Worm (Caenorhabditis elegans): ENCODE data around the gene phy-2.

DNA sequence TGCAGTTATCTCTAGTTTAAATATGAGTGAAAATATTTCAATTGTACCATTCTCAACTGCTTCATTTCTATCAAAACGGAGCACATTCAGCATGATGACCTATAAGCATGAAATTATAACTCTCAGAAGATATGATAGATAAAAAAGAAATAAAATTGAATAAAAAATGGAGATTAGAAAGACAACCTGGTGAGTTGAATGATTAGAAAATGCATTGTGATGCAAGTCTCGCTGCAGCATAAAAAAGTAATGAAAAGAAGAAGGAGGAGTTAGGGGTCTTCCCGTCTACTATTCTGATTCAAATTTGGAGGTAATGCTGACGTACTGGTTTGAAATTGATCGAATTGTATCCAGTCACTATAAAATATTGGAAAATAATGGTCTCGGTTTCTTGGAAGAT is 28.9 kb upstream of the phy-2 start, which contains the start of gene sre-15:
- TF ChIP-seq ama-1 (optimal IDR thresholded peaks at IDR 0.05) (no peak), nhr-76 (tag; optimal IDR thresholded peaks at IDR 0.05) (no peak), alr-1 (tag; optimal IDR thresholded peaks at IDR 0.05; ENCODE audit: borderline replicate concordance) (no peak), nhr-12 (tag; optimal IDR thresholded peaks at IDR 0.05) (no peak), tbx-2 (tag; optimal IDR thresholded peaks at IDR 0.05) (no peak), blmp-1 (tag; optimal IDR thresholded peaks at IDR 0.05) (no peak), fos-1 (tag; optimal IDR thresholded peaks at IDR 0.05) (no peak), snpc-4 (tag; optimal IDR thresholded peaks at IDR 0.05) (no peak), unc-130 (tag; optimal IDR thresholded peaks at IDR 0.05) (no peak)
